Fruit fly (Drosophila melanogaster) whole organism, embryonic: ENCODE results near the gene DIP1.

Experiments used
- ATbp ChIP-seq: fragments of 200-800 bp; sonication (Bioruptor generic); optimal IDR thresholded peaks from 2 replicates; lab custom pipeline; 2017; ENCODE audit warnings: missing biosample characterization, mild to moderate bottlenecking, missing genetic modification characterization, missing genetic modification reagents
- Asciz ChIP-seq: fragments of 200-800 bp; sonication (Bioruptor generic); optimal IDR thresholded peaks from 2 replicates; lab custom pipeline; 2017; ENCODE audit warnings: missing biosample characterization, mild to moderate bottlenecking, missing genetic modification characterization, missing genetic modification reagents
- Bgb ChIP-seq: fragments of 200-800 bp; sonication (Bioruptor generic); IDR thresholded peaks from 2 replicates; pipeline ENCODE4 v1.3.6; 2022; ENCODE audit warnings: missing biosample characterization, missing genetic modification characterization; ENCODE audit not compliant: partially characterized antibody
- Blimp-1 ChIP-seq: fragments of 200-800 bp; sonication (Bioruptor generic); optimal IDR thresholded peaks from 3 replicates; lab custom pipeline; 2018; ENCODE audit warnings: missing biosample characterization, missing genetic modification characterization, mild to moderate bottlenecking, moderate library complexity, missing genetic modification reagents
- CG10267 ChIP-seq: fragments of 200-800 bp; sonication (Bioruptor generic); optimal IDR thresholded peaks from 2 replicates; lab custom pipeline; 2018; ENCODE audit warnings: missing biosample characterization, mild to moderate bottlenecking, missing genetic modification characterization, moderate library complexity
- CG10431 ChIP-seq: fragments of 200-800 bp; sonication (Bioruptor generic); optimal IDR thresholded peaks from 3 replicates; lab custom pipeline; 2018; ENCODE audit warnings: missing biosample characterization, mild to moderate bottlenecking, missing genetic modification characterization
- CG12155 ChIP-seq: fragments of 200-800 bp; sonication (Bioruptor generic); optimal IDR thresholded peaks from 3 replicates; lab custom pipeline; 2016; ENCODE audit warnings: missing biosample characterization, missing genetic modification characterization
- CG13287 ChIP-seq: fragments of 200-800 bp; sonication (Bioruptor generic); IDR thresholded peaks from 2 replicates; pipeline ENCODE4 v1.3.6; 2022; ENCODE audit warnings: missing biosample characterization, missing genetic modification characterization; ENCODE audit not compliant: partially characterized antibody
- CG17328 ChIP-seq: fragments of 200-800 bp; sonication (Bioruptor generic); IDR thresholded peaks from 2 replicates; pipeline ENCODE4 v1.3.6; 2022; ENCODE audit warnings: missing biosample characterization, missing genetic modification characterization
- CG2202 ChIP-seq: fragments of 200-800 bp; sonication (Bioruptor generic); optimal IDR thresholded peaks from 2 replicates; lab custom pipeline; 2018; ENCODE audit warnings: missing biosample characterization, mild to moderate bottlenecking, missing genetic modification characterization
- CG31441 ChIP-seq: fragments of 200-800 bp; sonication (Bioruptor generic); IDR thresholded peaks from 2 replicates; pipeline ENCODE4 v1.3.6; 2022; ENCODE audit warnings: missing biosample characterization, missing genetic modification characterization
- CG4617 ChIP-seq: fragments of 200-800 bp; sonication (Bioruptor generic); optimal IDR thresholded peaks from 3 replicates; lab custom pipeline; 2016; ENCODE audit warnings: missing biosample characterization, missing genetic modification characterization, borderline replicate concordance
- CG4854 ChIP-seq: fragments of 200-800 bp; sonication (Bioruptor generic); optimal IDR thresholded peaks from 2 replicates; lab custom pipeline; 2016; ENCODE audit warnings: missing biosample characterization, missing genetic modification characterization, inconsistent platforms
- CG6254 ChIP-seq: fragments of 200-800 bp; sonication (Bioruptor generic); optimal IDR thresholded peaks from 3 replicates; lab custom pipeline; 2017; ENCODE audit warnings: mild to moderate bottlenecking, missing biosample characterization, missing genetic modification reagents, missing genetic modification characterization
- Deaf1 ChIP-seq: fragments of 200-800 bp; optimal IDR thresholded peaks from 3 replicates; lab custom pipeline; 2019; ENCODE audit warnings: missing biosample characterization, mild to moderate bottlenecking, missing genetic modification characterization, moderate library complexity
- Dek ChIP-seq: fragments of 200-800 bp; sonication (Bioruptor generic); optimal IDR thresholded peaks from 3 replicates; lab custom pipeline; 2019; ENCODE audit warnings: missing biosample characterization, mild to moderate bottlenecking, missing genetic modification characterization, moderate library complexity
- Drgx ChIP-seq: fragments of 200-800 bp; sonication (Bioruptor generic); IDR thresholded peaks from 2 replicates; pipeline ENCODE4 v1.3.6; 2022; ENCODE audit warnings: missing biosample characterization, missing genetic modification characterization
- ERR ChIP-seq: fragments of 200-800 bp; sonication (Bioruptor generic); optimal IDR thresholded peaks from 2 replicates; lab custom pipeline; 2016; ENCODE audit warnings: missing biosample characterization, missing genetic modification characterization
- Fer3 ChIP-seq: fragments of 200-800 bp; sonication (Bioruptor generic); optimal IDR thresholded peaks from 2 replicates; lab custom pipeline; 2018; ENCODE audit warnings: missing biosample characterization, mild to moderate bottlenecking, missing genetic modification characterization, moderate library complexity
- HHEX ChIP-seq: fragments of 200-800 bp; sonication (Bioruptor generic); optimal IDR thresholded peaks from 3 replicates; lab custom pipeline; 2017; ENCODE audit warnings: missing biosample characterization, mild to moderate bottlenecking, missing genetic modification characterization, missing genetic modification reagents
- Hr51 ChIP-seq, 2 experiments: fragments of 200-800 bp; sonication (Bioruptor generic); optimal IDR thresholded peaks; 2 replicates in 1 of 2; 3 replicates in 1 of 2; lab custom pipeline; 2016 to 2018; ENCODE audit warnings: missing biosample characterization in 2 of 2, missing genetic modification characterization in 2 of 2, mild to moderate bottlenecking in 1 of 2, moderate library complexity in 1 of 2
- Rfx ChIP-seq: fragments of 200-800 bp; sonication (Bioruptor generic); IDR thresholded peaks from 2 replicates; pipeline ENCODE4 v1.3.6; 2022; ENCODE audit warnings: missing biosample characterization, missing genetic modification characterization
- Trl ChIP-seq, 3 experiments: fragments of >200 bp in 2 of 3; fragments of 200-800 bp in 1 of 3; sonication (Bioruptor generic) in 1 of 3; optimal IDR thresholded peaks; 2 replicates in 1 of 3; 3 replicates in 2 of 3; lab custom pipeline; 2016 to 2017; ENCODE audit warnings: missing biosample characterization in 1 of 3, missing genetic modification characterization in 1 of 3
- Vsx1 ChIP-seq: fragments of 200-800 bp; sonication (Bioruptor generic); optimal IDR thresholded peaks from 2 replicates; lab custom pipeline; 2017; ENCODE audit warnings: missing biosample characterization, mild to moderate bottlenecking, missing genetic modification characterization, missing genetic modification reagents
- amos ChIP-seq: fragments of 200-800 bp; sonication (Bioruptor generic); IDR thresholded peaks from 2 replicates; pipeline ENCODE4 v1.3.6; 2022; ENCODE audit warnings: missing biosample characterization, missing genetic modification characterization; ENCODE audit not compliant: partially characterized antibody
- br ChIP-seq: fragments of >200 bp; optimal IDR thresholded peaks from 2 replicates; lab custom pipeline; 2017
- chinmo ChIP-seq: fragments of 200-800 bp; sonication (Bioruptor generic); IDR thresholded peaks from 4 replicates; pipeline ENCODE4 v1.3.6; 2022; ENCODE audit warnings: missing biosample characterization, missing genetic modification characterization; ENCODE audit not compliant: partially characterized antibody
- corto ChIP-seq: fragments of 200-800 bp; sonication (Bioruptor generic); optimal IDR thresholded peaks from 2 replicates; lab custom pipeline; 2016; ENCODE audit warnings: missing biosample characterization, mild to moderate bottlenecking, missing genetic modification characterization, moderate library complexity
- dmrt11E ChIP-seq: fragments of 200-800 bp; sonication (Bioruptor generic); optimal IDR thresholded peaks from 3 replicates; lab custom pipeline; 2018; ENCODE audit warnings: missing biosample characterization, mild to moderate bottlenecking, missing genetic modification characterization, moderate library complexity
- dmrt99B ChIP-seq: fragments of 200-800 bp; sonication (Bioruptor generic); optimal IDR thresholded peaks from 2 replicates; lab custom pipeline; 2018; ENCODE audit warnings: missing biosample characterization, mild to moderate bottlenecking, missing genetic modification characterization, moderate library complexity
- grau ChIP-seq: fragments of 200-800 bp; optimal IDR thresholded peaks from 3 replicates; lab custom pipeline; 2019; ENCODE audit warnings: missing biosample characterization, mild to moderate bottlenecking, missing genetic modification characterization, moderate library complexity
- h ChIP-seq: fragments of >200 bp; optimal IDR thresholded peaks from 2 replicates; lab custom pipeline; 2017
- lab ChIP-seq: fragments of 200-800 bp; sonication (Bioruptor generic); optimal IDR thresholded peaks from 3 replicates; lab custom pipeline; 2017; ENCODE audit warnings: missing biosample characterization, missing genetic modification characterization, mild to moderate bottlenecking, moderate library complexity, missing genetic modification reagents
- lilli ChIP-seq: fragments of 200-800 bp; sonication (Bioruptor generic); optimal IDR thresholded peaks from 3 replicates; lab custom pipeline; 2016; ENCODE audit warnings: missing biosample characterization, missing genetic modification characterization
- lmd ChIP-seq: fragments of 200-800 bp; sonication (Bioruptor generic); IDR thresholded peaks from 2 replicates; pipeline ENCODE4 v1.3.6; 2022; ENCODE audit warnings: missing biosample characterization, missing genetic modification characterization
- nau ChIP-seq: fragments of 200-800 bp; sonication (Bioruptor generic); optimal IDR thresholded peaks from 3 replicates; lab custom pipeline; 2017; ENCODE audit warnings: missing biosample characterization, mild to moderate bottlenecking, missing genetic modification characterization, missing genetic modification reagents
- nerfin-1 ChIP-seq: fragments of 200-800 bp; sonication (Bioruptor generic); optimal IDR thresholded peaks from 3 replicates; lab custom pipeline; 2019; ENCODE audit warnings: missing biosample characterization, mild to moderate bottlenecking, missing genetic modification characterization, moderate library complexity
- odd ChIP-seq: fragments of 200-800 bp; sonication (Bioruptor generic); optimal IDR thresholded peaks from 2 replicates; lab custom pipeline; 2017; ENCODE audit warnings: missing biosample characterization, mild to moderate bottlenecking, missing genetic modification characterization
- pzg ChIP-seq: fragments of 200-800 bp; sonication (Bioruptor generic); optimal IDR thresholded peaks from 3 replicates; lab custom pipeline; 2018; ENCODE audit warnings: missing biosample characterization, mild to moderate bottlenecking, missing genetic modification characterization, moderate library complexity
- shn ChIP-seq: fragments of 200-800 bp; sonication (Bioruptor generic); optimal IDR thresholded peaks from 3 replicates; lab custom pipeline; 2016; ENCODE audit warnings: missing biosample characterization, missing genetic modification characterization
- slbo ChIP-seq: fragments of 200-800 bp; sonication (Bioruptor generic); IDR thresholded peaks from 2 replicates; pipeline ENCODE4 v1.3.6; 2022; ENCODE audit warnings: missing biosample characterization, missing genetic modification characterization
- stwl ChIP-seq: fragments of 200-800 bp; sonication (Bioruptor generic); optimal IDR thresholded peaks from 3 replicates; lab custom pipeline; 2018; ENCODE audit warnings: missing biosample characterization, mild to moderate bottlenecking, missing genetic modification characterization, moderate library complexity
- wor ChIP-seq: fragments of 200-800 bp; sonication (Bioruptor generic); IDR thresholded peaks from 2 replicates; pipeline ENCODE4 v1.3.6; 2022; ENCODE audit warnings: missing biosample characterization, missing genetic modification characterization

The DIP1 gene

dm6 chrX:21629482-21630159 lies at the start of gene DIP1 (continued):
- TF ChIP-seq Rfx (0 out of 2 replicates have a peak, but pooled peaks have one; percentile 37), Asciz (peak; percentile 8), wor (GFP tag; lab: Robert Waterston, UW) (no peak), CG13287 (GFP tag; lab: Robert Waterston, UW) (peak; percentile 14; the same call in 1 of the 2 replicates), h (lab: Kevin White, UChicago) (no peak), Fer3 (tag; lab: Kevin White, UChicago) (peak; percentile 11), lmd (GFP tag; lab: Robert Waterston, UW) (no peak), dmrt11E (tag; lab: Kevin White, UChicago) (peak; percentile 2), Hr51 (GFP tag; optimal IDR thresholded peaks at IDR 0.05; lab: Kevin White, UChicago) (peak in 1 of 2 experiments; percentile 49), odd (GFP tag; lab: Kevin White, UChicago) (no peak), Deaf1 (tag; lab: Kevin White, UChicago) (no peak), pzg (GFP tag; lab: Kevin White, UChicago) (peak; percentile 9), ATbp (GFP tag; lab: Kevin White, UChicago) (peak; percentile 35), CG31441 (peak; percentile 34; the same call in 1 of the 2 replicates), Dek (tag; lab: Kevin White, UChicago) (peak; percentile 10), ERR (GFP tag; lab: Kevin White, UChicago) (no peak), CG10431 (GFP tag; lab: Kevin White, UChicago) (peak; percentile 1), slbo (peak; percentile 44; the same call in 1 of the 2 replicates), corto (GFP tag; lab: Kevin White, UChicago) (peak; percentile 58), dmrt99B (tag; lab: Kevin White, UChicago) (peak; percentile 10), nerfin-1 (tag; lab: Kevin White, UChicago) (peak; percentile 43), CG12155 (peak; percentile 2), Trl (optimal IDR thresholded peaks at IDR 0.05; lab: Kevin White, UChicago) (no peak), Trl (GFP tag; optimal IDR thresholded peaks at IDR 0.05; lab: Kevin White, UChicago) (peak; percentile 9), br (lab: Kevin White, UChicago) (no peak), CG4854 (GFP tag; lab: Kevin White, UChicago) (no peak), CG10267 (tag; lab: Kevin White, UChicago) (peak; percentile 17), Blimp-1 (GFP tag; lab: Kevin White, UChicago) (peak; percentile 45), HHEX (GFP tag; lab: Kevin White, UChicago) (no peak), shn (GFP tag; lab: Kevin White, UChicago) (peak; percentile 14), lab (GFP tag; lab: Kevin White, UChicago) (peak; percentile 27), Drgx (GFP tag; lab: Robert Waterston, UW) (peak; percentile 67), amos (GFP tag; lab: Robert Waterston, UW) (peak; percentile 6; the same call in 1 of the 2 replicates), chinmo (0 out of 4 replicates have a peak, but pooled peaks have one; percentile 60), CG17328 (GFP tag; lab: Robert Waterston, UW) (peak; percentile 58), stwl (no peak), lilli (GFP tag; lab: Kevin White, UChicago) (peak; percentile 46), Vsx1 (GFP tag; lab: Kevin White, UChicago) (no peak), grau (peak; percentile 14), nau (GFP tag; lab: Kevin White, UChicago) (peak; percentile 40), Bgb (GFP tag; lab: Robert Waterston, UW) (no peak), CG2202 (tag; lab: Kevin White, UChicago) (peak; percentile 10), CG4617 (peak; percentile 74), CG6254 (peak; percentile 9)
